Fruit fly (Drosophila melanogaster): ENCODE data around the gene CG17191.

The CG17191 gene

dm6 chr3R:27007022-27007421, 12.5 kb downstream of the CG17191 start, which contains the start of gene CG6295:
TSS of gene CG6295 (minus strand) at chr3R:27007055.
- TF ChIP-seq CG8159 (tag; optimal IDR thresholded peaks at IDR 0.05) (no peak), CG10348 (GFP tag; IDR thresholded peaks at IDR 0.05) (no peak), D1 (tag; optimal IDR thresholded peaks at IDR 0.05) (no peak), EcR (GFP tag; optimal IDR thresholded peaks at IDR 0.05) (no peak), CG14655 (GFP tag; optimal IDR thresholded peaks at IDR 0.05) (no peak), Snoo (tag; optimal IDR thresholded peaks at IDR 0.05) (no peak), rn (GFP tag; IDR thresholded peaks at IDR 0.05) (no peak), fd96Ca (GFP tag; IDR thresholded peaks at IDR 0.05) (no peak), Ets98B (GFP tag; IDR thresholded peaks at IDR 0.05) (no peak), Pif1A (GFP tag; optimal IDR thresholded peaks at IDR 0.05) (no peak), CG4496 (GFP tag; IDR thresholded peaks at IDR 0.05) (no peak), CG12605 (GFP tag; IDR thresholded peaks at IDR 0.05) (no peak), CG15710 (tag; optimal IDR thresholded peaks at IDR 0.05) (no peak), CG9948 (tag; optimal IDR thresholded peaks at IDR 0.05) (no peak), CG17806 (tag; optimal IDR thresholded peaks at IDR 0.05) (no peak), CG34367 (tag; optimal IDR thresholded peaks at IDR 0.05) (no peak)

dm6 chr3R:27005338-27005737, 14.2 kb downstream of the CG17191 start, which contains the start of gene CG6296:
TSS of gene CG6296 (minus strand) at chr3R:27005469.
- TF ChIP-seq CG12605 (GFP tag; IDR thresholded peaks at IDR 0.05) (no peak), Pif1A (GFP tag; optimal IDR thresholded peaks at IDR 0.05) (no peak), rn (GFP tag; IDR thresholded peaks at IDR 0.05) (no peak), CG9948 (tag; optimal IDR thresholded peaks at IDR 0.05) (no peak), CG17806 (tag; optimal IDR thresholded peaks at IDR 0.05) (no peak), CG8301 (tag; optimal IDR thresholded peaks at IDR 0.05) (no peak), fd96Ca (GFP tag; IDR thresholded peaks at IDR 0.05) (no peak), CG32121 (GFP tag; IDR thresholded peaks at IDR 0.05) (no peak), Pif1B (GFP tag; optimal IDR thresholded peaks at IDR 0.05) (no peak), CG13204 (GFP tag; optimal IDR thresholded peaks at IDR 0.05) (no peak), Snoo (tag; optimal IDR thresholded peaks at IDR 0.05) (no peak), Ets98B (GFP tag; IDR thresholded peaks at IDR 0.05) (no peak), CG15710 (tag; optimal IDR thresholded peaks at IDR 0.05) (no peak), CG4496 (GFP tag; IDR thresholded peaks at IDR 0.05) (no peak), gl (tag; optimal IDR thresholded peaks at IDR 0.05) (no peak)

dm6 chr3R:27002787-27003186, 16.8 kb downstream of the CG17191 start:
- TF ChIP-seq D1 (tag; optimal IDR thresholded peaks at IDR 0.05), result no peak
- TF ChIP-seq CG12605 (GFP tag; IDR thresholded peaks at IDR 0.05), result no peak
- no peak for TF ChIP-seq gl (tag; optimal IDR thresholded peaks at IDR 0.05)
- no peak for TF ChIP-seq CG14655 (GFP tag; optimal IDR thresholded peaks at IDR 0.05)
- TF ChIP-seq CG34367 (tag; optimal IDR thresholded peaks at IDR 0.05), result no peak
- no peak for TF ChIP-seq CG8301 (tag; optimal IDR thresholded peaks at IDR 0.05)

- TF ChIP-seq gl (tag; optimal IDR thresholded peaks at IDR 0.05) (no peak), D1 (tag; optimal IDR thresholded peaks at IDR 0.05) (no peak), EcR (GFP tag; optimal IDR thresholded peaks at IDR 0.05) (no peak), Pif1B (GFP tag; optimal IDR thresholded peaks at IDR 0.05) (no peak), CG17806 (tag; optimal IDR thresholded peaks at IDR 0.05) (no peak), fd96Ca (GFP tag; IDR thresholded peaks at IDR 0.05) (no peak), CG12605 (GFP tag; IDR thresholded peaks at IDR 0.05) (no peak), CG13204 (GFP tag; optimal IDR thresholded peaks at IDR 0.05) (no peak), Snoo (tag; optimal IDR thresholded peaks at IDR 0.05) (no peak), CG4496 (GFP tag; IDR thresholded peaks at IDR 0.05) (no peak), CG15710 (tag; optimal IDR thresholded peaks at IDR 0.05) (no peak), Pif1A (GFP tag; optimal IDR thresholded peaks at IDR 0.05) (no peak), CG34367 (tag; optimal IDR thresholded peaks at IDR 0.05) (no peak), CG10348 (GFP tag; IDR thresholded peaks at IDR 0.05) (no peak), CG8301 (tag; optimal IDR thresholded peaks at IDR 0.05) (no peak), Ets98B (GFP tag; IDR thresholded peaks at IDR 0.05) (no peak), CG8159 (tag; optimal IDR thresholded peaks at IDR 0.05) (no peak), rn (GFP tag; IDR thresholded peaks at IDR 0.05) (no peak), CG32121 (GFP tag; IDR thresholded peaks at IDR 0.05) (no peak)
These were observed 20.1 kb downstream of the CG17191 start, which contains the start of gene CG31077 for dm6 chr3R:26999452-26999851. TSS of gene CG31077 (plus strand) at chr3R:26999752.

- TF ChIP-seq CG34367 (tag; optimal IDR thresholded peaks at IDR 0.05) (no peak), CG9948 (tag; optimal IDR thresholded peaks at IDR 0.05) (no peak), CG17806 (tag; optimal IDR thresholded peaks at IDR 0.05) (no peak), CG14655 (GFP tag; optimal IDR thresholded peaks at IDR 0.05) (no peak), Snoo (tag; optimal IDR thresholded peaks at IDR 0.05) (no peak), EcR (GFP tag; optimal IDR thresholded peaks at IDR 0.05) (no peak), Pif1B (GFP tag; optimal IDR thresholded peaks at IDR 0.05) (no peak), fd96Ca (GFP tag; IDR thresholded peaks at IDR 0.05) (no peak), CG8159 (tag; optimal IDR thresholded peaks at IDR 0.05) (no peak)
These were observed 22.9 kb downstream of the CG17191 start, which contains the start of gene RYa-R for dm6 chr3R:26996642-26997041. TSS of gene RYa-R (plus strand) at chr3R:26996980.

dm6 chr3R:26994532-26994931, 25.0 kb downstream of the CG17191 start, which contains the start of gene TwdlC:
TSS of gene TwdlC (plus strand) at chr3R:26994832.
- no peak for TF ChIP-seq CG32121 (GFP tag; IDR thresholded peaks at IDR 0.05)

All from whole organism, pupa.